Fruit fly (Drosophila melanogaster) whole organism, embryonic: Measurements from ENCODE around the gene Tet.

ENCODE experiments used
- Ada2b ChIP-seq: fragments of 200-800 bp; sonication (Bioruptor generic); IDR thresholded peaks from 2 replicates; pipeline ENCODE4 v1.3.6; 2022; ENCODE audit warnings: missing biosample characterization, missing genetic modification characterization
- CG10209 ChIP-seq: fragments of 200-800 bp; sonication (Bioruptor generic); optimal IDR thresholded peaks from 3 replicates; lab custom pipeline; 2017; ENCODE audit warnings: missing biosample characterization, mild to moderate bottlenecking, missing genetic modification characterization, missing genetic modification reagents
- CG11398 ChIP-seq: fragments of 200-800 bp; sonication (Bioruptor generic); optimal IDR thresholded peaks from 2 replicates; lab custom pipeline; 2016; ENCODE audit warnings: missing biosample characterization, missing genetic modification characterization
- CG11456 ChIP-seq: fragments of 200-800 bp; sonication (Bioruptor generic); IDR thresholded peaks from 3 replicates; pipeline ENCODE4 v1.3.6; 2022; ENCODE audit warnings: missing biosample characterization, missing genetic modification characterization
- CG11504 ChIP-seq: fragments of 200-800 bp; sonication (Bioruptor generic); optimal IDR thresholded peaks from 3 replicates; lab custom pipeline; 2019; ENCODE audit warnings: missing biosample characterization, mild to moderate bottlenecking, missing genetic modification characterization, moderate library complexity
- CG11696 ChIP-seq: fragments of 200-800 bp; sonication (Bioruptor generic); IDR thresholded peaks from 2 replicates; pipeline ENCODE4 v1.3.6; 2022; ENCODE audit warnings: missing biosample characterization, missing genetic modification characterization
- CG13775 ChIP-seq: fragments of 200-800 bp; sonication (Bioruptor generic); optimal IDR thresholded peaks from 3 replicates; lab custom pipeline; 2017; ENCODE audit warnings: missing biosample characterization, mild to moderate bottlenecking, missing genetic modification characterization
- CG14965 ChIP-seq: fragments of 200-800 bp; sonication (Bioruptor generic); optimal IDR thresholded peaks from 2 replicates; lab custom pipeline; 2016; ENCODE audit warnings: missing biosample characterization, missing genetic modification characterization, borderline replicate concordance
- CG17385 ChIP-seq: fragments of 200-800 bp; sonication (Bioruptor generic); optimal IDR thresholded peaks from 3 replicates; lab custom pipeline; 2018; ENCODE audit warnings: missing biosample characterization, mild to moderate bottlenecking, missing genetic modification characterization
- CG2116 ChIP-seq: fragments of 200-800 bp; sonication (Bioruptor generic); optimal IDR thresholded peaks from 3 replicates; lab custom pipeline; 2018; ENCODE audit warnings: missing biosample characterization, mild to moderate bottlenecking, missing genetic modification characterization
- CG2199 ChIP-seq: fragments of 200-800 bp; sonication (Bioruptor generic); IDR thresholded peaks from 3 replicates; pipeline ENCODE4 v1.3.6; 2022; ENCODE audit warnings: missing biosample characterization, missing genetic modification characterization
- CG3726 ChIP-seq: fragments of 200-800 bp; sonication (Bioruptor generic); IDR thresholded peaks from 3 replicates; pipeline ENCODE4, ENCODE4 v1.3.6; 2022; ENCODE audit warnings: missing biosample characterization, missing genetic modification characterization
- CG5180 ChIP-seq: fragments of 200-800 bp; sonication (Bioruptor generic); optimal IDR thresholded peaks from 3 replicates; lab custom pipeline; 2017; ENCODE audit warnings: missing biosample characterization, missing genetic modification characterization, mild to moderate bottlenecking, moderate library complexity, missing genetic modification reagents
- CG6813 ChIP-seq: fragments of 200-800 bp; sonication (Bioruptor generic); optimal IDR thresholded peaks from 2 replicates; lab custom pipeline; 2017; ENCODE audit warnings: missing biosample characterization, missing genetic modification characterization, mild to moderate bottlenecking, moderate library complexity, missing genetic modification reagents
- CG7839 ChIP-seq: fragments of 200-800 bp; sonication (Bioruptor generic); optimal IDR thresholded peaks from 3 replicates; lab custom pipeline; 2018; ENCODE audit warnings: missing biosample characterization, mild to moderate bottlenecking, missing genetic modification characterization, moderate library complexity
- CG7963 ChIP-seq: fragments of 200-800 bp; sonication (Bioruptor generic); IDR thresholded peaks from 3 replicates; pipeline ENCODE4 v1.3.6; 2022; ENCODE audit warnings: missing biosample characterization, missing genetic modification characterization; ENCODE audit not compliant: partially characterized antibody
- CG8765 ChIP-seq: fragments of 200-800 bp; sonication (Bioruptor generic); IDR thresholded peaks from 2 replicates; pipeline ENCODE4 v1.3.6; 2022; ENCODE audit warnings: missing biosample characterization, missing genetic modification characterization
- H2.0 ChIP-seq: fragments of 200-800 bp; sonication (Bioruptor generic); IDR thresholded peaks from 2 replicates; pipeline ENCODE4 v1.3.6; 2022; ENCODE audit warnings: missing biosample characterization, missing genetic modification characterization
- HHEX ChIP-seq: fragments of 200-800 bp; sonication (Bioruptor generic); optimal IDR thresholded peaks from 3 replicates; lab custom pipeline; 2017; ENCODE audit warnings: missing biosample characterization, mild to moderate bottlenecking, missing genetic modification characterization, missing genetic modification reagents
- HLH3B ChIP-seq: fragments of 200-800 bp; sonication (Bioruptor generic); IDR thresholded peaks from 2 replicates; pipeline ENCODE4 v1.3.6; 2022; ENCODE audit warnings: missing biosample characterization, missing genetic modification characterization
- Hsf ChIP-seq: fragments of 200-800 bp; sonication (Bioruptor generic); optimal IDR thresholded peaks from 3 replicates; lab custom pipeline; 2016; ENCODE audit warnings: missing biosample characterization, missing genetic modification characterization
- MESR4 ChIP-seq: fragments of 200-800 bp; sonication (Bioruptor generic); optimal IDR thresholded peaks from 2 replicates; lab custom pipeline; 2018; ENCODE audit warnings: missing biosample characterization, mild to moderate bottlenecking, missing genetic modification characterization, moderate library complexity
- Max ChIP-seq: fragments of 200-800 bp; sonication (Bioruptor generic); optimal IDR thresholded peaks from 2 replicates; lab custom pipeline; 2016; ENCODE audit warnings: missing biosample characterization, mild to moderate bottlenecking, missing genetic modification characterization
- Optix ChIP-seq: fragments of 200-800 bp; sonication (Bioruptor generic); IDR thresholded peaks from 3 replicates; pipeline ENCODE4 v1.3.6; 2022; ENCODE audit warnings: missing biosample characterization, missing genetic modification characterization
- Rfx ChIP-seq: fragments of 200-800 bp; sonication (Bioruptor generic); IDR thresholded peaks from 2 replicates; pipeline ENCODE4 v1.3.6; 2022; ENCODE audit warnings: missing biosample characterization, missing genetic modification characterization
- Scr ChIP-seq: fragments of 200-800 bp; sonication (Bioruptor generic); IDR thresholded peaks from 2 replicates; pipeline ENCODE4 v1.3.6; 2022; ENCODE audit warnings: missing biosample characterization, missing genetic modification characterization; ENCODE audit not compliant: partially characterized antibody
- Sox100B ChIP-seq: fragments of 200-800 bp; sonication (Bioruptor generic); optimal IDR thresholded peaks from 3 replicates; lab custom pipeline; 2018; ENCODE audit warnings: missing biosample characterization, mild to moderate bottlenecking, missing genetic modification characterization
- Taf1 ChIP-seq: fragments of 200-800 bp; sonication (Bioruptor generic); IDR thresholded peaks from 2 replicates; pipeline ENCODE4 v1.3.6; 2022; ENCODE audit warnings: missing biosample characterization, missing genetic modification characterization
- Trl ChIP-seq, 3 experiments: fragments of >200 bp in 2 of 3; fragments of 200-800 bp in 1 of 3; sonication (Bioruptor generic) in 1 of 3; optimal IDR thresholded peaks; 2 replicates in 1 of 3; 3 replicates in 2 of 3; lab custom pipeline; 2016 to 2017; ENCODE audit warnings: missing biosample characterization in 1 of 3, missing genetic modification characterization in 1 of 3
- Vsx1 ChIP-seq: fragments of 200-800 bp; sonication (Bioruptor generic); optimal IDR thresholded peaks from 2 replicates; lab custom pipeline; 2017; ENCODE audit warnings: missing biosample characterization, mild to moderate bottlenecking, missing genetic modification characterization, missing genetic modification reagents
- bab2 ChIP-seq: fragments of 200-800 bp; sonication (Bioruptor generic); optimal IDR thresholded peaks from 2 replicates; lab custom pipeline; 2016; ENCODE audit warnings: missing biosample characterization, missing genetic modification characterization
- chn ChIP-seq: fragments of 200-800 bp; sonication (Bioruptor generic); optimal IDR thresholded peaks from 2 replicates; lab custom pipeline; 2016; ENCODE audit warnings: missing biosample characterization, missing genetic modification characterization
- dati ChIP-seq: fragments of 200-800 bp; sonication (Bioruptor generic); IDR thresholded peaks from 2 replicates; pipeline ENCODE4 v1.3.6; 2022; ENCODE audit warnings: missing biosample characterization, missing genetic modification characterization
- dimm ChIP-seq: fragments of 200-800 bp; sonication (Bioruptor generic); IDR thresholded peaks from 2 replicates; pipeline ENCODE4 v1.3.6; 2022; ENCODE audit warnings: missing biosample characterization, missing genetic modification characterization
- emc ChIP-seq: fragments of 200-800 bp; sonication (Bioruptor generic); optimal IDR thresholded peaks from 2 replicates; lab custom pipeline; 2016; ENCODE audit warnings: missing biosample characterization, missing genetic modification characterization
- ems ChIP-seq: fragments of 200-800 bp; sonication (Bioruptor generic); optimal IDR thresholded peaks from 3 replicates; lab custom pipeline; 2016; ENCODE audit warnings: missing biosample characterization, missing genetic modification characterization
- gcm ChIP-seq: fragments of 200-800 bp; sonication (Bioruptor generic); optimal IDR thresholded peaks from 2 replicates; lab custom pipeline; 2019; ENCODE audit warnings: missing biosample characterization, mild to moderate bottlenecking, missing genetic modification characterization, moderate library complexity
- grau ChIP-seq: fragments of 200-800 bp; optimal IDR thresholded peaks from 3 replicates; lab custom pipeline; 2019; ENCODE audit warnings: missing biosample characterization, mild to moderate bottlenecking, missing genetic modification characterization, moderate library complexity
- hbn ChIP-seq: fragments of 200-800 bp; sonication (Bioruptor generic); IDR thresholded peaks from 2 replicates; pipeline ENCODE4 v1.3.6; 2022; ENCODE audit warnings: missing biosample characterization, missing genetic modification characterization; ENCODE audit not compliant: partially characterized antibody
- inv ChIP-seq: fragments of 200-800 bp; sonication (Bioruptor generic); IDR thresholded peaks from 2 replicates; pipeline ENCODE4 v1.3.6; 2022; ENCODE audit warnings: missing biosample characterization, missing genetic modification characterization; ENCODE audit not compliant: partially characterized antibody
- maf-S ChIP-seq: fragments of 200-800 bp; sonication (Bioruptor generic); optimal IDR thresholded peaks from 2 replicates; lab custom pipeline; 2016; ENCODE audit warnings: missing biosample characterization, missing genetic modification characterization
- pita ChIP-seq: fragments of 200-800 bp; sonication (Bioruptor generic); optimal IDR thresholded peaks from 2 replicates; lab custom pipeline; 2017; ENCODE audit warnings: missing biosample characterization, mild to moderate bottlenecking, missing genetic modification characterization
- pum ChIP-seq: fragments of 200-800 bp; sonication (Bioruptor generic); optimal IDR thresholded peaks from 2 replicates; lab custom pipeline; 2016; ENCODE audit warnings: missing biosample characterization, missing genetic modification characterization
- row ChIP-seq: fragments of 200-800 bp; sonication (Bioruptor generic); IDR thresholded peaks from 3 replicates; pipeline ENCODE4 v1.3.6; 2022; ENCODE audit warnings: missing biosample characterization, missing genetic modification characterization
- slp2 ChIP-seq: fragments of 200-800 bp; sonication (Bioruptor generic); optimal IDR thresholded peaks from 2 replicates; lab custom pipeline; 2016; ENCODE audit warnings: missing biosample characterization, missing genetic modification characterization
- tio ChIP-seq: fragments of 200-800 bp; sonication (Bioruptor generic); optimal IDR thresholded peaks from 2 replicates; lab custom pipeline; 2017; ENCODE audit warnings: missing biosample characterization, missing genetic modification characterization, inconsistent platforms
- toy ChIP-seq: fragments of 200-800 bp; sonication (Bioruptor generic); IDR thresholded peaks from 2 replicates; pipeline ENCODE4 v1.3.6; 2022; ENCODE audit warnings: missing biosample characterization, missing genetic modification characterization
- trh ChIP-seq: fragments of 200-800 bp; sonication (Bioruptor generic); optimal IDR thresholded peaks from 2 replicates; lab custom pipeline; 2016; ENCODE audit warnings: missing biosample characterization, missing genetic modification characterization
- wek ChIP-seq: fragments of 200-800 bp; sonication (Bioruptor generic); optimal IDR thresholded peaks from 3 replicates; lab custom pipeline; 2018; ENCODE audit warnings: missing biosample characterization, mild to moderate bottlenecking, missing genetic modification characterization, moderate library complexity
- zen2 ChIP-seq: fragments of 200-800 bp; sonication (Bioruptor generic); IDR thresholded peaks from 3 replicates; pipeline ENCODE4 v1.3.6; 2022; ENCODE audit warnings: missing biosample characterization, missing genetic modification characterization; ENCODE audit not compliant: partially characterized antibody

Gene Tet

DNA sequence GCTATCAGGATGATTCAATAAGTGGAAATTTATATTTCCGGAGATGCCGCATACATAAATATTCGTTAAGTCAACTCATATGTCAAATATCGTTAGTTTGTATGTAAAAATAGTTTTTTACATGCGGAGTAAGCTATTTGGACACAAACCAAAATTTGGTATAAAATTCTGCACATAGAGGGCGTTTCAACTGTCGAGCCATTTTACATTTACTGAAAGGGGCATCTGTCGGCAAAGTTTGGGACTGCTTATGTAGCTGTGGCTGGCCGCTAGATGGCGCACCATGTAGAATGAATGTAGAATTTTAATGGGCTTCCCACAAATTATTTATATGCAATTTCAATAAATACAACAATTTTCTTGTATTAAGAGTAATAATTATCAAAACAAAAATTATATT lies 27.2 kb downstream of the Tet start (continued):
- TF ChIP-seq Optix (GFP tag; lab: Robert Waterston, UW) (peak; percentile 45; the same call in 1 of the 3 replicates), Max (GFP tag; lab: Kevin White, UChicago) (peak; percentile 20), CG11456 (peak; percentile 96), CG2199 (GFP tag; lab: Robert Waterston, UW) (peak; percentile 97), CG11504 (tag; lab: Kevin White, UChicago) (peak; percentile 66), MESR4 (no peak), emc (GFP tag; lab: Kevin White, UChicago) (peak; percentile 25), CG13775 (GFP tag; lab: Kevin White, UChicago) (peak; percentile 16), inv (no peak), Ada2b (peak; percentile 44), CG3726 (peak; percentile 33; the same call in 1 of the 3 replicates), hbn (0 out of 2 replicates have a peak, but pooled peaks have one; percentile 15), row (0 out of 3 replicates have a peak, but pooled peaks have one; percentile 34), CG14965 (GFP tag; lab: Kevin White, UChicago) (peak; percentile 42), grau (tag; lab: Kevin White, UChicago) (peak; percentile 63), bab2 (GFP tag; lab: Kevin White, UChicago) (peak; percentile 54), Trl (optimal IDR thresholded peaks at IDR 0.05; lab: Kevin White, UChicago) (no peak), Trl (GFP tag; optimal IDR thresholded peaks at IDR 0.05; lab: Kevin White, UChicago) (peak; percentile 79), Rfx (peak; percentile 90), trh (GFP tag; lab: Kevin White, UChicago) (no peak), CG8765 (GFP tag; lab: Robert Waterston, UW) (peak; percentile 55; the same call in 1 of the 2 replicates), pum (GFP tag; lab: Kevin White, UChicago) (peak; percentile 74), CG11398 (GFP tag; lab: Kevin White, UChicago) (peak; percentile 37), Hsf (GFP tag; lab: Kevin White, UChicago) (peak; percentile 83), CG17385 (GFP tag; lab: Kevin White, UChicago) (no peak), wek (no peak), Vsx1 (no peak), dati (GFP tag; lab: Robert Waterston, UW) (peak; percentile 27; the same call in 1 of the 2 replicates), slp2 (GFP tag; lab: Kevin White, UChicago) (peak; percentile 65), Sox100B (GFP tag; lab: Kevin White, UChicago) (no peak), pita (GFP tag; lab: Kevin White, UChicago) (peak; percentile 95), H2.0 (peak; percentile 46; the same call in 1 of the 2 replicates), CG11696 (GFP tag; lab: Robert Waterston, UW) (no peak), toy (GFP tag; lab: Robert Waterston, UW) (no peak), maf-S (GFP tag; lab: Kevin White, UChicago) (peak; percentile 77), Scr (GFP tag; lab: Robert Waterston, UW) (peak; percentile 41; the same call in 1 of the 2 replicates), CG6813 (GFP tag; lab: Kevin White, UChicago) (no peak), CG7963 (no peak), gcm (GFP tag; lab: Kevin White, UChicago) (no peak), chn (GFP tag; lab: Kevin White, UChicago) (peak; percentile 71), CG5180 (GFP tag; lab: Kevin White, UChicago) (no peak), CG7839 (tag; lab: Kevin White, UChicago) (peak; percentile 71), dimm (GFP tag; lab: Robert Waterston, UW) (no peak), tio (GFP tag; lab: Kevin White, UChicago) (peak; percentile 29), CG10209 (peak; percentile 33), ems (peak; percentile 44), HHEX (no peak), Taf1 (peak; percentile 34; the same call in 1 of the 2 replicates), zen2 (no peak), HLH3B (GFP tag; lab: Robert Waterston, UW) (peak; percentile 33; the same call in 1 of the 2 replicates), CG2116 (GFP tag; lab: Kevin White, UChicago) (peak; percentile 37)
